Comparison of ENCODE assay signal across 7 worm cellular contexts in the genomic region with DNA sequence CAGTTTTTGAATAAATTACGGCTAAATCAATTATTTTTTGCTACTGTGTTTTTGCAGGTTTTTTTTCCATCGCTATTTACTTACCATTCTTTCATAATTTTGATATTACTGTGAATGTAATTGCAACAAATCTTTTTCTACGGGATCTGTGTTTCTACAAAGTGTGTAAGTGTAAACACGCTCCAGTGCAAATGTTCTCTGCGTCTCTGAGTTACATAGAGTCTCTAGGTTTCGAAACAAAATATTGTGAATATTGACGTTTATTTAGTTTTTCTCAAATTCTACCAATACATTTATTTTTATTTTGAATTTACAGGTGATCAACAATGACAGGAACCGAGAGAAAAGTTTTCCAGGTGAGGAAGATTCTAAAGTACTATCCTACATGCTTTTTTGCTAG.
A peak's percentile ranks its signal among the peaks of the same experiment; 100 is the strongest.
TF ChIP-seq lines count a peak whose summit lies in the region.

TSS of gene yju-2 (plus strand) at position 315 of the 400 bp plus-strand sequence.

TF ChIP-seq in whole organism, L1 larva, 84 proteins besides CTCF, POLR2A, EP300 and RAD21 (continues in another document):
- TF ChIP-seq C16A3.4 (tag; optimal IDR thresholded peaks at IDR 0.05; lab: Kevin White, UChicago) (peak; percentile 78), nhr-85 (tag; lab: Kevin White, UChicago) (peak; percentile 67), pag-3 (tag; optimal IDR thresholded peaks at IDR 0.05; lab: Kevin White, UChicago; ENCODE audit: borderline replicate concordance, insufficient read depth) (no peak), blmp-1 (tag; optimal IDR thresholded peaks at IDR 0.05; lab: Kevin White, UChicago) (peak; percentile 63), alr-1 (tag; optimal IDR thresholded peaks at IDR 0.05; lab: Kevin White, UChicago; ENCODE audit: borderline replicate concordance) (no peak), nhr-47 (tag; optimal IDR thresholded peaks at IDR 0.05; lab: Kevin White, UChicago) (peak; percentile 61), skn-1 (tag; optimal IDR thresholded peaks at IDR 0.05; lab: Kevin White, UChicago) (peak; percentile 59), fos-1 (tag; optimal IDR thresholded peaks at IDR 0.05; lab: Kevin White, UChicago) (peak; percentile 54), Y116A8C.19 (tag; optimal IDR thresholded peaks at IDR 0.05; lab: Kevin White, UChicago; ENCODE audit: borderline replicate concordance) (no peak), ceh-88 (GFP tag; IDR thresholded peaks at IDR 0.05; lab: Robert Waterston, UW) (peak; percentile 9; the same call in 1 of the 2 replicates), lin-35 (GFP tag; optimal IDR thresholded peaks at IDR 0.05; lab: Kevin White, UChicago) (peak; percentile 53 to 86)

TF ChIP-seq in whole organism, L2 larva, 48 proteins besides CTCF, POLR2A, EP300 and RAD21 (continues in another document):
- peak; percentile 32 for TF ChIP-seq fos-1 (tag; optimal IDR thresholded peaks at IDR 0.05; lab: Kevin White, UChicago)
- TF ChIP-seq mab-5 (tag; optimal IDR thresholded peaks at IDR 0.05; lab: Kevin White, UChicago): no peak
- peak; percentile 15 for TF ChIP-seq skn-1 (tag; optimal IDR thresholded peaks at IDR 0.05; lab: Kevin White, UChicago)
- no peak for TF ChIP-seq elt-1 (tag; optimal IDR thresholded peaks at IDR 0.05; lab: Kevin White, UChicago)
- peak; percentile 36 for TF ChIP-seq ztf-4 (tag; optimal IDR thresholded peaks at IDR 0.05; lab: Kevin White, UChicago)
- peak; percentile 34 for TF ChIP-seq sma-3 (GFP tag; optimal IDR thresholded peaks at IDR 0.05; lab: Kevin White, UChicago)
- peak; percentile 32 for TF ChIP-seq nhr-21 (tag; optimal IDR thresholded peaks at IDR 0.05; lab: Kevin White, UChicago)
- no peak for TF ChIP-seq ceh-82 (tag; optimal IDR thresholded peaks at IDR 0.05; lab: Kevin White, UChicago)
- peak; percentile 87 for TF ChIP-seq unc-55 (GFP tag; optimal IDR thresholded peaks at IDR 0.05; lab: Kevin White, UChicago)
- peak; percentile 49 for TF ChIP-seq sma-9 (GFP tag; optimal IDR thresholded peaks at IDR 0.05; lab: Kevin White, UChicago)
- no peak for TF ChIP-seq sma-9 (tag; optimal IDR thresholded peaks at IDR 0.05; lab: Kevin White, UChicago)
- peak; percentile 36 for TF ChIP-seq lin-13 (GFP tag; optimal IDR thresholded peaks at IDR 0.05; lab: Kevin White, UChicago)
- TF ChIP-seq sem-4 (tag; optimal IDR thresholded peaks at IDR 0.05; lab: Kevin White, UChicago): peak; percentile 47

TF ChIP-seq in whole organism, L3 larva, 47 proteins besides CTCF, POLR2A, EP300 and RAD21 (continues in another document):
- no peak for TF ChIP-seq R02D3.7 (tag; optimal IDR thresholded peaks at IDR 0.05; lab: Kevin White, UChicago)
- TF ChIP-seq nhr-67 (tag; optimal IDR thresholded peaks at IDR 0.05; lab: Kevin White, UChicago): no peak
- no peak for TF ChIP-seq jun-1 (tag; optimal IDR thresholded peaks at IDR 0.05; lab: Kevin White, UChicago)
- peak; percentile 29 for TF ChIP-seq nhr-11 (tag; optimal IDR thresholded peaks at IDR 0.05; lab: Kevin White, UChicago)
- TF ChIP-seq hmg-11 (tag; optimal IDR thresholded peaks at IDR 0.05; lab: Kevin White, UChicago): peak; percentile 37
- peak; percentile 39 for TF ChIP-seq snpc-4 (tag; optimal IDR thresholded peaks at IDR 0.05; lab: Kevin White, UChicago)
- no peak for TF ChIP-seq tbx-2 (tag; optimal IDR thresholded peaks at IDR 0.05; lab: Kevin White, UChicago)
- no peak for TF ChIP-seq mml-1 (tag; optimal IDR thresholded peaks at IDR 0.05; lab: Kevin White, UChicago)
- TF ChIP-seq daf-12 (tag; optimal IDR thresholded peaks at IDR 0.05; lab: Kevin White, UChicago): no peak
- TF ChIP-seq fkh-10 (GFP tag; optimal IDR thresholded peaks at IDR 0.05; lab: Kevin White, UChicago): no peak
- TF ChIP-seq nfya-1 (tag; optimal IDR thresholded peaks at IDR 0.05; lab: Kevin White, UChicago; ENCODE audit: insufficient read depth): peak; percentile 69
- peak; percentile 1 for TF ChIP-seq egl-27 (tag; optimal IDR thresholded peaks at IDR 0.05; lab: Kevin White, UChicago)
- no peak for TF ChIP-seq fkh-2 (tag; optimal IDR thresholded peaks at IDR 0.05; lab: Kevin White, UChicago)

TF ChIP-seq in whole organism, L4 larva, 104 proteins besides CTCF, POLR2A, EP300 and RAD21 (continues in another document):
- peak; percentile 39 for TF ChIP-seq nhr-11 (tag; optimal IDR thresholded peaks at IDR 0.05; lab: Kevin White, UChicago)
- TF ChIP-seq rbr-2 (tag; optimal IDR thresholded peaks at IDR 0.05; lab: Kevin White, UChicago): no peak
- no peak for TF ChIP-seq ZK546.5 (tag; optimal IDR thresholded peaks at IDR 0.05; lab: Kevin White, UChicago)
- peak; percentile 89 for TF ChIP-seq mes-2 (tag; optimal IDR thresholded peaks at IDR 0.05; lab: Kevin White, UChicago; ENCODE audit: poor library complexity, severe bottlenecking)
- TF ChIP-seq zfp-2 (tag; optimal IDR thresholded peaks at IDR 0.05; lab: Kevin White, UChicago): peak; percentile 36
- TF ChIP-seq lsy-2 (tag; optimal IDR thresholded peaks at IDR 0.05; lab: Kevin White, UChicago): peak in 1 of 2 experiments; percentile 86
- TF ChIP-seq daf-8 (GFP tag; IDR thresholded peaks at IDR 0.05; lab: Robert Waterston, UW): no peak
- TF ChIP-seq ceh-20 (GFP tag; IDR thresholded peaks at IDR 0.05; lab: Robert Waterston, UW): no peak
- peak; percentile 11 for TF ChIP-seq nhr-28 (tag; optimal IDR thresholded peaks at IDR 0.05; lab: Kevin White, UChicago)
- no peak for TF ChIP-seq nhr-25 (tag; optimal IDR thresholded peaks at IDR 0.05; lab: Kevin White, UChicago; ENCODE audit: borderline replicate concordance, insufficient read depth)
- no peak for TF ChIP-seq ZK337.2 (GFP tag; IDR thresholded peaks at IDR 0.05; lab: Robert Waterston, UW)
- TF ChIP-seq aha-1 (tag; lab: Kevin White, UChicago): peak; percentile 42
- no peak for TF ChIP-seq tag-97 (GFP tag; IDR thresholded peaks at IDR 0.05; lab: Robert Waterston, UW)

TF ChIP-seq in whole organism, late embryonic, 69 proteins besides CTCF, POLR2A, EP300 and RAD21:
- TF ChIP-seq C38D4.7 (GFP tag; optimal IDR thresholded peaks at IDR 0.05; lab: Kevin White, UChicago) (no peak), nfya-1 (tag; optimal IDR thresholded peaks at IDR 0.05; lab: Kevin White, UChicago) (peak; percentile 27), C08G9.2 (tag; optimal IDR thresholded peaks at IDR 0.05; lab: Kevin White, UChicago) (peak; percentile 21), F13H6.1 (tag; optimal IDR thresholded peaks at IDR 0.05; lab: Kevin White, UChicago) (no peak), ceh-2 (tag; optimal IDR thresholded peaks at IDR 0.05; lab: Kevin White, UChicago) (peak; percentile 51), lim-6 (tag; optimal IDR thresholded peaks at IDR 0.05; lab: Kevin White, UChicago) (no peak), ref-2 (tag; optimal IDR thresholded peaks at IDR 0.05; lab: Kevin White, UChicago) (peak; percentile 47), zip-5 (tag; optimal IDR thresholded peaks at IDR 0.05; lab: Kevin White, UChicago) (peak; percentile 26), tbx-2 (tag; optimal IDR thresholded peaks at IDR 0.05; lab: Kevin White, UChicago) (peak; percentile 57), sdc-2 (tag; optimal IDR thresholded peaks at IDR 0.05; lab: Kevin White, UChicago) (peak; percentile 2), T23F11.4 (GFP tag; optimal IDR thresholded peaks at IDR 0.05; lab: Kevin White, UChicago) (no peak), ets-4 (tag; optimal IDR thresholded peaks at IDR 0.05; lab: Kevin White, UChicago) (peak; percentile 22), ceh-31 (tag; optimal IDR thresholded peaks at IDR 0.05; lab: Kevin White, UChicago) (peak; percentile 66), unc-42 (tag; optimal IDR thresholded peaks at IDR 0.05; lab: Kevin White, UChicago) (peak; percentile 14)

TF ChIP-seq in whole organism, mixed stage, embryonic, 35 proteins besides CTCF, POLR2A, EP300 and RAD21:
- TF ChIP-seq ces-1 (GFP tag; optimal IDR thresholded peaks at IDR 0.05; lab: Kevin White, UChicago) (peak; percentile 69), elt-1 (tag; optimal IDR thresholded peaks at IDR 0.05; lab: Kevin White, UChicago; ENCODE audit: borderline replicate concordance, insufficient read depth) (no peak), elt-3 (tag; optimal IDR thresholded peaks at IDR 0.05; lab: Kevin White, UChicago) (no peak), lsy-2 (tag; optimal IDR thresholded peaks at IDR 0.05; lab: Kevin White, UChicago) (peak; percentile 70), nhr-28 (tag; optimal IDR thresholded peaks at IDR 0.05; lab: Kevin White, UChicago) (no peak), nhr-237 (tag; optimal IDR thresholded peaks at IDR 0.05; lab: Kevin White, UChicago) (peak; percentile 47), sptf-1 (tag; optimal IDR thresholded peaks at IDR 0.05; lab: Kevin White, UChicago) (peak; percentile 4), pha-4 (tag; optimal IDR thresholded peaks at IDR 0.05; lab: Kevin White, UChicago) (peak; percentile 82), nhr-2 (tag; optimal IDR thresholded peaks at IDR 0.05; lab: Kevin White, UChicago) (no peak), ceh-39 (tag; optimal IDR thresholded peaks at IDR 0.05; lab: Kevin White, UChicago) (peak; percentile 24), nhr-12 (tag; optimal IDR thresholded peaks at IDR 0.05; lab: Kevin White, UChicago) (no peak)

TF ChIP-seq in whole organism, young adult, 124 proteins besides CTCF, POLR2A, EP300 and RAD21 (continues in another document):
- TF ChIP-seq repo-1 (tag; optimal IDR thresholded peaks at IDR 0.05; lab: Kevin White, UChicago): peak; percentile 18
- TF ChIP-seq efl-1 (GFP tag; optimal IDR thresholded peaks at IDR 0.05; lab: Kevin White, UChicago): peak; percentile 12
- TF ChIP-seq hrde-1 (tag; optimal IDR thresholded peaks at IDR 0.05; lab: Kevin White, UChicago; ENCODE audit: borderline replicate concordance): no peak
- peak; percentile 81 for TF ChIP-seq hmg-1.2 (GFP tag; IDR thresholded peaks at IDR 0.05; lab: Robert Waterston, UW)
- peak; percentile 16 for TF ChIP-seq lin-54 (GFP tag; optimal IDR thresholded peaks at IDR 0.05; lab: Kevin White, UChicago)
- TF ChIP-seq F23B12.7 (tag; optimal IDR thresholded peaks at IDR 0.05; lab: Kevin White, UChicago; ENCODE audit: insufficient read depth): peak; percentile 35
- TF ChIP-seq mcd-1 (GFP tag; IDR thresholded peaks at IDR 0.05; lab: Robert Waterston, UW): peak; percentile 68
- TF ChIP-seq ztf-18 (tag; optimal IDR thresholded peaks at IDR 0.05; lab: Kevin White, UChicago): peak; percentile 2
- no peak for TF ChIP-seq Y56A3A.18 (GFP tag; IDR thresholded peaks at IDR 0.05; lab: Robert Waterston, UW)
- 0 out of 2 replicates have a peak, but pooled peaks have one; percentile 47 for TF ChIP-seq madf-3 (GFP tag; IDR thresholded peaks at IDR 0.05; lab: Robert Waterston, UW)
- TF ChIP-seq ceh-100 (GFP tag; IDR thresholded peaks at IDR 0.05; lab: Robert Waterston, UW): peak; percentile 88
- TF ChIP-seq cebp-1 (GFP tag; IDR thresholded peaks at IDR 0.05; lab: Robert Waterston, UW): no peak
- TF ChIP-seq cebp-1 (tag; optimal IDR thresholded peaks at IDR 0.05; lab: Kevin White, UChicago): peak; percentile 58
- no peak for TF ChIP-seq attf-6 (GFP tag; IDR thresholded peaks at IDR 0.05; lab: Robert Waterston, UW)
- no peak for TF ChIP-seq ztf-22 (GFP tag; optimal IDR thresholded peaks at IDR 0.05; lab: Kevin White, UChicago)
- peak; percentile 48 for TF ChIP-seq F49E8.2 (tag; optimal IDR thresholded peaks at IDR 0.05; lab: Kevin White, UChicago; ENCODE audit: insufficient read depth)
- TF ChIP-seq ama-1 (optimal IDR thresholded peaks at IDR 0.05; lab: Kevin White, UChicago): peak; percentile 16
- peak in 1 of 2 experiments; percentile 38 for TF ChIP-seq ama-1 (GFP tag; optimal IDR thresholded peaks at IDR 0.05; lab: Kevin White, UChicago)
